Fruit fly (Drosophila melanogaster): Measurements from ENCODE around the gene mRpL1.
A peak's percentile ranks its signal among the peaks of the same experiment; 100 is the strongest.

mRpL1 gene

DNA sequence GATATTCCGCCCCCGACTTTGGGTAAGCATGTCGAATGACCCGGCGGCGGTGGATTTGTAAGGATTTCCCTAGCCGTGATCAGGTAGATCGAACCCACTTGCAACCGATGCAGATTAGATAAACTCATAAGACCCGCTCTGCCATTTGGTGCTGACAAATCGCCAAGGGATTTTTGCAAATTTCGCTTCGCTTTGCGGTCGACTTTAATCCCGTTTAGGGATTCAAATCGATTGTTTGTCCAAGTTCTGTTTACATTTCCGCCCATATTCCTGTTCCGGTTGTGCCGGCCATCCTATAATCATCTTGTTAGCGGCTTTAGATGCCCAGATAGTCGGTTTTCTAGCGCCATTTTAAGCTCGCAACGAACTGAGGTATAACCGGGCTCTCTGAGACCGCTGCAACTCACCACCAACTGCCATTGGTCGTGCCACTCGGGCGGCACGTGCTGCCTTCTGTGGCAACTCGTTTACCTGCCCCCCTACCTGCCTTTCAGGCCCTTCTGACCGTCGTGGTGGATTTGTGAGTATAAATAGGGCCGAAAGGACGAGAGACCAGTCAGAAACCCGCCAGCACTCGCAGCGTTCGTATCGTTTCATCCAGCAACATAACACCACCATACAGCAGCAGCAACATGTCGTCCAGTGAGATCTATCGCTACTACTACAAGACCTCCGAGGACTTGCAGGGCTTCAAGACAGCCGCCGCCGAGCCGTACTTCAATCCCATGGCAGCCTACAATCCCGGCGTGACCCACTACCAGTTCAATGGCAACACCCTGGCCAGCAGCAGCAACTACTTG is 23.5 kb upstream of the mRpL1 start, which contains the start of gene ato:
Gene ato (plus strand): TSS at position 559 of the 800 bp plus-strand sequence.
- peak; percentile 94 for TF ChIP-seq CG15479 (GFP tag; optimal IDR thresholded peaks at IDR 0.05)
- peak; percentile 94 for TF ChIP-seq Nf-YC (tag; optimal IDR thresholded peaks at IDR 0.05)
- peak; percentile 57 for TF ChIP-seq Jarid2 (GFP tag; optimal IDR thresholded peaks at IDR 0.05)
- TF ChIP-seq Nf-YB (GFP tag; optimal IDR thresholded peaks at IDR 0.05), result peak; percentile 94
- TF ChIP-seq Neu2 (GFP tag; optimal IDR thresholded peaks at IDR 0.05; ENCODE audit: borderline replicate concordance), result peak; percentile 41
- TF ChIP-seq HLHmδ (GFP tag; optimal IDR thresholded peaks at IDR 0.05), result peak; percentile 95
- no peak for TF ChIP-seq knrl (GFP tag; IDR thresholded peaks at IDR 0.05; ENCODE audit: partially characterized antibody)
- no peak for TF ChIP-seq CG1024 (GFP tag; IDR thresholded peaks at IDR 0.05)
- TF ChIP-seq Blimp-1 (GFP tag; optimal IDR thresholded peaks at IDR 0.05), result no peak
- no peak for TF ChIP-seq CG32767 (GFP tag; IDR thresholded peaks at IDR 0.05)
- no peak for TF ChIP-seq CG18262 (tag; optimal IDR thresholded peaks at IDR 0.05)
- TF ChIP-seq crol (GFP tag; IDR thresholded peaks at IDR 0.05), result peak; percentile 80
- peak; percentile 90 for TF ChIP-seq Deaf1 (tag; optimal IDR thresholded peaks at IDR 0.05)
- TF ChIP-seq tll (GFP tag; optimal IDR thresholded peaks at IDR 0.05), result peak in 1 of 2 experiments; percentile 56
- TF ChIP-seq sens (GFP tag), result peak; percentile 53
- peak; percentile 15 for TF ChIP-seq Ets65A (GFP tag)

DNA sequence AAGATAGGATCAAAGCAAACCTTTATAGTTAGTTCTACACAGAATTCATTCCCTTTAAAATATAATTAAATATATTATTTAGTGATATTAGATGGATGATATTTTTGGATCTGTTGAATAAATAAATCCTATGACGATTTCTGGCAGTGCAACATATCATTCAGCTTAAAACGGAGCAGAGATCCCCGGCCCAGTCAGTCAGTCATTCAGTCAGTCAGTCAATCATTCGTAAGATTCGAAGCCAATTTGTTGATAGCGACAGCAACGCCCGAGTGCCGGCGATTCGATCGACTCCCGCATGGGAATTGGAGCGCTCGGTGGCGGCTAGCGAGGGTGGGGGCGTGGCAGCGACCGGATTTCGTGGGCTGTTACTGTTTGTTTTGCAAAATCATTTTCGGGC is 21.3 kb upstream of the mRpL1 start:
- no peak for TF ChIP-seq CG7271 (tag; optimal IDR thresholded peaks at IDR 0.05)
- no peak for TF ChIP-seq nau (GFP tag; optimal IDR thresholded peaks at IDR 0.05)
- TF ChIP-seq eyg (GFP tag; optimal IDR thresholded peaks at IDR 0.05), result no peak
- TF ChIP-seq Dek (tag; optimal IDR thresholded peaks at IDR 0.05), result no peak
- no peak for TF ChIP-seq exex (tag; optimal IDR thresholded peaks at IDR 0.05)
- no peak for TF ChIP-seq twi (tag; optimal IDR thresholded peaks at IDR 0.05)
- peak; percentile 19 for TF ChIP-seq sens (GFP tag)
- 0 out of 3 replicates have a peak, but pooled peaks have one; percentile 32 for TF ChIP-seq Opbp (GFP tag; IDR thresholded peaks at IDR 0.05; ENCODE audit: partially characterized antibody)
- peak; percentile 90 for TF ChIP-seq CG8281 (tag; optimal IDR thresholded peaks at IDR 0.05)
- TF ChIP-seq CG12071 (GFP tag; optimal IDR thresholded peaks at IDR 0.05), result no peak
- no peak for TF ChIP-seq ems (GFP tag; optimal IDR thresholded peaks at IDR 0.05)
- TF ChIP-seq CG17359 (tag; optimal IDR thresholded peaks at IDR 0.05), result no peak
- TF ChIP-seq cad (GFP tag; optimal IDR thresholded peaks at IDR 0.05), result no peak
- no peak for TF ChIP-seq CG34422 (GFP tag; IDR thresholded peaks at IDR 0.05)
- TF ChIP-seq toy (GFP tag; IDR thresholded peaks at IDR 0.05), result no peak
- TF ChIP-seq TFAM (GFP tag; optimal IDR thresholded peaks at IDR 0.05), result no peak
- TF ChIP-seq tll (GFP tag; optimal IDR thresholded peaks at IDR 0.05), result no peak
- no peak for TF ChIP-seq CG15269 (tag; optimal IDR thresholded peaks at IDR 0.05)

dm6 chr3R:8282727-8283126 is 18.5 kb upstream of the mRpL1 start:
- TF ChIP-seq D19A (tag; optimal IDR thresholded peaks at IDR 0.05) (peak; percentile 23), CG11696 (GFP tag; IDR thresholded peaks at IDR 0.05) (no peak)

dm6 chr3R:8284234-8284633 is 17.0 kb upstream of the mRpL1 start:
- no peak for TF ChIP-seq fd3F (GFP tag; optimal IDR thresholded peaks at IDR 0.05)
- peak; percentile 39 for TF ChIP-seq zen (tag; optimal IDR thresholded peaks at IDR 0.05)
- TF ChIP-seq D (optimal IDR thresholded peaks at IDR 0.05), result peak; percentile 100
- no peak for TF ChIP-seq D (GFP tag; optimal IDR thresholded peaks at IDR 0.05)
- TF ChIP-seq Ada2b (GFP tag; IDR thresholded peaks at IDR 0.05), result no peak
- TF ChIP-seq pros (GFP tag; optimal IDR thresholded peaks at IDR 0.05), result no peak
- TF ChIP-seq bowl (GFP tag; IDR thresholded peaks at IDR 0.05), result no peak
- no peak for TF ChIP-seq CG6791 (GFP tag; IDR thresholded peaks at IDR 0.05; ENCODE audit: partially characterized antibody)
- TF ChIP-seq CG6854 (GFP tag; optimal IDR thresholded peaks at IDR 0.05), result no peak
- TF ChIP-seq CG14441 (GFP tag; IDR thresholded peaks at IDR 0.05), result no peak
- peak in 1 of 2 experiments; percentile 75 for TF ChIP-seq tll (GFP tag; optimal IDR thresholded peaks at IDR 0.05)
- no peak for TF ChIP-seq CG11695 (GFP tag; IDR thresholded peaks at IDR 0.05)
- 0 out of 3 replicates have a peak, but pooled peaks have one; percentile 15 for TF ChIP-seq CG2889 (GFP tag; IDR thresholded peaks at IDR 0.05)
- peak; percentile 18 for TF ChIP-seq twi (tag; optimal IDR thresholded peaks at IDR 0.05)
